Fruit fly (Drosophila melanogaster): Measurements from ENCODE around the gene CTCF.
A peak's percentile ranks its signal among the peaks of the same experiment; 100 is the strongest.

Gene CTCF

DNA sequence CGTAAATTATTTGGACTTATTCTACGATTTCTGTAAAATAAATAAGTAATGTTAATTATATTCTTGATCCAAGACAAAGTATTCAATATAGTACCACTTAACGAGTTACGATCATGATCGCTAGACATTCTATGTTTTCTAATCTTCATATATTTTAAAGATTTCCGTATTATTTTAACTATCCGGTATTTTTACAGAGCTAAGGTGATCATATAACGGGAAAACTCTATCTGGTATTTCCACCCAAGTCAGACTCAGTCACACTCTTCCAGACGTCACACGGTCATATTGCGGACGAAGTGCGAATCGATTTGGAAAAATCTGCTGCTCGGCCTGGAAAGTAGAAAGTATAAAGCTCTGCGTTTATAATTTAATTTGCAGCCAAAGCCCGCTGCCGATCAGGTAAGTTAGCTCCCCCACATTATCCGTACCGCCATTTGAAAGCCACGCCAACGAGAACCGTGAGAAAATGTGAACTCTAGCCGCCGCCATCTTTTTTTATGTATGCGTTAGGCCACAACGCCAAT lies 17.2 kb downstream of the CTCF start, which contains the start of the genes lark and eco (continued):
- TF ChIP-seq phol (tag; optimal IDR thresholded peaks at IDR 0.05), result peak; percentile 98
- TF ChIP-seq pho (GFP tag; optimal IDR thresholded peaks at IDR 0.05), result no peak
- TF ChIP-seq hth (optimal IDR thresholded peaks at IDR 0.05), result no peak
- TF ChIP-seq CG10431 (GFP tag; optimal IDR thresholded peaks at IDR 0.05), result no peak

DNA sequence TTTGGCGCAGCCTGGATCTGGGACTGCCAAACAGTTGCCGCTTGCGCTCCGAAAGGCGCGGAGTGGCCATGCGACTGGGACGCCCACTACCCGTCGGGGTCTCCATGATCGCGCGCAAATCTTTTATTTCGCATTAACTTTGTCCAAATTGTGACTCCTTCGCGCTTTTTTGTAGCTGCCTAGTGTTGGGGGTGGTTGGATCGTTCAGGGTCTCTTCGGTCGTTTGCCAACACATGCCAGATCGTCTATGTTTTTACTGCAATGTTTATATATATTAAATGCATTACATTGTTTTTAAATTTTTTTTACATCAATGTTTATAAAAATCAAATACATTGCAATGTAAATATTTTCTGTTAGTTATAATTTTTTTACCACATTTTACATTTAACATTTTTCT lies 17.7 kb downstream of the CTCF start:
- TF ChIP-seq CG2120 (GFP tag; optimal IDR thresholded peaks at IDR 0.05), result peak; percentile 38
- TF ChIP-seq Dad (GFP tag; optimal IDR thresholded peaks at IDR 0.05), result no peak
- TF ChIP-seq Gsc (GFP tag; IDR thresholded peaks at IDR 0.05), result no peak
- no peak for TF ChIP-seq rib (GFP tag; IDR thresholded peaks at IDR 0.05)
- no peak for TF ChIP-seq CG4328 (GFP tag; optimal IDR thresholded peaks at IDR 0.05)
- peak; percentile 11; the same call in 1 of the 2 replicates for TF ChIP-seq CG13287 (GFP tag; IDR thresholded peaks at IDR 0.05; ENCODE audit: partially characterized antibody)
- TF ChIP-seq sd (tag; optimal IDR thresholded peaks at IDR 0.05), result no peak
- TF ChIP-seq tna (GFP tag; IDR thresholded peaks at IDR 0.05; ENCODE audit: partially characterized antibody), result no peak
- TF ChIP-seq MESR4 (GFP tag; optimal IDR thresholded peaks at IDR 0.05), result peak; percentile 44
- no peak for TF ChIP-seq mirr (GFP tag; optimal IDR thresholded peaks at IDR 0.05)
- TF ChIP-seq CG34224 (GFP tag; IDR thresholded peaks at IDR 0.05; ENCODE audit: partially characterized antibody), result no peak
- peak; percentile 46; the same call in 1 of the 2 replicates for TF ChIP-seq E2f2 (GFP tag; IDR thresholded peaks at IDR 0.05)
- TF ChIP-seq CG3995 (GFP tag; optimal IDR thresholded peaks at IDR 0.05), result peak; percentile 65
- TF ChIP-seq bowl (GFP tag; IDR thresholded peaks at IDR 0.05), result peak; percentile 11; the same call in 1 of the 2 replicates
- peak; percentile 88 for TF ChIP-seq CG10267 (tag; optimal IDR thresholded peaks at IDR 0.05)
- TF ChIP-seq CG42726 (GFP tag; IDR thresholded peaks at IDR 0.05; ENCODE audit: partially characterized antibody), result no peak
- TF ChIP-seq trem (tag; optimal IDR thresholded peaks at IDR 0.05), result no peak
- no peak for TF ChIP-seq Fer3 (tag; optimal IDR thresholded peaks at IDR 0.05)
- no peak for TF ChIP-seq CG4730 (GFP tag; IDR thresholded peaks at IDR 0.05)
- TF ChIP-seq NFAT (GFP tag; IDR thresholded peaks at IDR 0.05), result peak; percentile 36; the same call in 1 of the 2 replicates
- TF ChIP-seq CG17359 (tag; optimal IDR thresholded peaks at IDR 0.05), result no peak
- TF ChIP-seq Rfx (GFP tag; IDR thresholded peaks at IDR 0.05), result peak; percentile 43; the same call in 1 of the 2 replicates
- TF ChIP-seq CG7357 (GFP tag; IDR thresholded peaks at IDR 0.05), result no peak
- TF ChIP-seq org-1 (GFP tag; optimal IDR thresholded peaks at IDR 0.05), result no peak
- TF ChIP-seq vvl (GFP tag; IDR thresholded peaks at IDR 0.05), result 0 out of 2 replicates have a peak, but pooled peaks have one; percentile 18
- TF ChIP-seq CG10274 (GFP tag; optimal IDR thresholded peaks at IDR 0.05), result no peak
- peak; percentile 12; the same call in 1 of the 2 replicates for TF ChIP-seq sob (GFP tag; IDR thresholded peaks at IDR 0.05)
- TF ChIP-seq CG2116 (GFP tag; optimal IDR thresholded peaks at IDR 0.05), result no peak
- TF ChIP-seq ab (GFP tag; optimal IDR thresholded peaks at IDR 0.05), result no peak
- peak; percentile 38; the same call in 1 of the 2 replicates for TF ChIP-seq E2f1 (GFP tag; IDR thresholded peaks at IDR 0.05)
- no peak for TF ChIP-seq Sox100B (GFP tag; optimal IDR thresholded peaks at IDR 0.05)
- TF ChIP-seq stwl (tag; optimal IDR thresholded peaks at IDR 0.05), result peak; percentile 36
- TF ChIP-seq zfh1 (GFP tag; IDR thresholded peaks at IDR 0.05), result 0 out of 3 replicates have a peak, but pooled peaks have one; percentile 39
- TF ChIP-seq ci (GFP tag; IDR thresholded peaks at IDR 0.05), result 0 out of 3 replicates have a peak, but pooled peaks have one; percentile 20
- no peak for TF ChIP-seq CG33557 (GFP tag; optimal IDR thresholded peaks at IDR 0.05)
- TF ChIP-seq sens-2 (GFP tag; IDR thresholded peaks at IDR 0.05), result no peak
- no peak for TF ChIP-seq Poxn (GFP tag; IDR thresholded peaks at IDR 0.05)
- no peak for TF ChIP-seq phol (tag; optimal IDR thresholded peaks at IDR 0.05)
- TF ChIP-seq row (GFP tag; IDR thresholded peaks at IDR 0.05), result no peak
- no peak for TF ChIP-seq cwo (GFP tag; optimal IDR thresholded peaks at IDR 0.05)
- peak; percentile 84 for TF ChIP-seq Med (GFP tag)
- peak; percentile 27; the same call in 1 of the 2 replicates for TF ChIP-seq bbx (GFP tag; IDR thresholded peaks at IDR 0.05; ENCODE audit: partially characterized antibody)
- no peak for TF ChIP-seq Chrac-16 (GFP tag; optimal IDR thresholded peaks at IDR 0.05)
- TF ChIP-seq CG4820 (GFP tag; optimal IDR thresholded peaks at IDR 0.05), result no peak
- no peak for TF ChIP-seq CG8359 (GFP tag; optimal IDR thresholded peaks at IDR 0.05; ENCODE audit: borderline replicate concordance)
